Worm (Caenorhabditis elegans) whole organism, L4 larva: ENCODE data around the gene F07A11.4.

Source experiments
- F10B5.3 ChIP-seq: sonication (generic microtip); optimal IDR thresholded peaks from 2 replicates; lab custom pipeline; 2016; ENCODE audit warnings: mild to moderate bottlenecking, missing genetic modification characterization, missing compliant biosample characterization
- F37D6.2 ChIP-seq: sonication (generic microtip); optimal IDR thresholded peaks from 2 replicates; lab custom pipeline; 2016; ENCODE audit warnings: mild to moderate bottlenecking, missing genetic modification characterization, missing compliant biosample characterization
- F49E8.2 ChIP-seq: sonication (generic microtip); optimal IDR thresholded peaks from 2 replicates; lab custom pipeline; 2016; ENCODE audit warnings: missing compliant biosample characterization, mild to moderate bottlenecking, missing genetic modification characterization, borderline replicate concordance
- R02D3.7 ChIP-seq: fragments of 150-350 bp; sonication (generic microtip); optimal IDR thresholded peaks from 3 replicates; lab custom pipeline; 2014; ENCODE audit warnings: missing biosample characterization, missing genetic modification characterization
- Y105C5A.15 ChIP-seq: fragments of 200-800 bp; sonication (Bioruptor generic); IDR thresholded peaks from 2 replicates; pipeline ENCODE4 v1.3.6; 2022; ENCODE audit warnings: missing genetic modification characterization, missing compliant biosample characterization
- Y48G9A.11 ChIP-seq: fragments of 200-800 bp; sonication (Bioruptor generic); IDR thresholded peaks from 2 replicates; pipeline ENCODE4 v1.3.6; 2022; ENCODE audit warnings: missing genetic modification reagents, missing genetic modification characterization, missing compliant biosample characterization
- Y5F2A.4 ChIP-seq: fragments of 200-800 bp; sonication (Bioruptor generic); optimal IDR thresholded peaks from 2 replicates; lab custom pipeline; 2018; ENCODE audit warnings: mild to moderate bottlenecking, missing genetic modification characterization, missing compliant biosample characterization
- ZK546.5 ChIP-seq, 2 experiments: sonication (generic microtip); optimal IDR thresholded peaks; 2 replicates each; lab custom pipeline; 2017; ENCODE audit warnings: missing biosample characterization in 2 of 2, missing genetic modification characterization in 2 of 2
- aly-2 ChIP-seq: sonication (generic microtip); optimal IDR thresholded peaks from 2 replicates; lab custom pipeline; 2018; ENCODE audit warnings: missing biosample characterization, missing genetic modification characterization
- ama-1 ChIP-seq: fragments of 150-350 bp; optimal IDR thresholded peaks from 2 replicates; lab custom pipeline; 2014; ENCODE audit warnings: inconsistent platforms, mixed read lengths
- ceh-20 ChIP-seq: fragments of 200-800 bp; sonication (Bioruptor generic); IDR thresholded peaks from 2 replicates; pipeline ENCODE4 v1.3.6; 2022; ENCODE audit warnings: missing genetic modification reagents, missing genetic modification characterization, missing compliant biosample characterization
- ceh-62 ChIP-seq: sonication (generic microtip); optimal IDR thresholded peaks from 2 replicates; lab custom pipeline; 2017; ENCODE audit warnings: missing biosample characterization, missing genetic modification characterization
- ceh-82 ChIP-seq: sonication (generic microtip); optimal IDR thresholded peaks from 2 replicates; lab custom pipeline; 2017; ENCODE audit warnings: missing biosample characterization, missing genetic modification characterization
- cey-2 ChIP-seq: sonication (generic microtip); optimal IDR thresholded peaks from 3 replicates; lab custom pipeline; 2017; ENCODE audit warnings: missing genetic modification characterization, mild to moderate bottlenecking, missing compliant biosample characterization, antibody characterized with exemption, borderline replicate concordance; ENCODE audit not compliant: insufficient read depth
- daf-12 ChIP-seq: fragments of 150-350 bp; optimal IDR thresholded peaks from 2 replicates; lab custom pipeline; 2014; ENCODE audit warnings: missing biosample characterization, missing genetic modification reagents, missing genetic modification characterization
- dmd-6 ChIP-seq: fragments of 200-800 bp; sonication (Bioruptor generic); IDR thresholded peaks from 2 replicates; pipeline ENCODE4 v1.3.6; 2022; ENCODE audit warnings: missing genetic modification reagents, missing genetic modification characterization, missing compliant biosample characterization
- dmd-8 ChIP-seq: fragments of 200-800 bp; sonication (Bioruptor generic); IDR thresholded peaks from 2 replicates; pipeline ENCODE4 v1.3.6; 2022; ENCODE audit warnings: missing genetic modification characterization, missing compliant biosample characterization
- dmd-9 ChIP-seq: fragments of 200-800 bp; sonication (Bioruptor generic); IDR thresholded peaks from 2 replicates; pipeline ENCODE4 v1.3.6; 2022; ENCODE audit warnings: missing genetic modification reagents, missing genetic modification characterization, missing compliant biosample characterization
- duxl-1 ChIP-seq: sonication (generic microtip); optimal IDR thresholded peaks from 2 replicates; lab custom pipeline; 2016; ENCODE audit warnings: mild to moderate bottlenecking, missing genetic modification characterization, moderate library complexity, missing compliant biosample characterization; ENCODE audit not compliant: poor library complexity
- dve-1 ChIP-seq: sonication (generic microtip); optimal IDR thresholded peaks from 2 replicates; lab custom pipeline; 2017; ENCODE audit warnings: antibody characterized with exemption, mild to moderate bottlenecking, missing genetic modification characterization, missing compliant biosample characterization; ENCODE audit not compliant: insufficient read depth
- fkh-10 ChIP-seq: fragments of 150-350 bp; optimal IDR thresholded peaks from 2 replicates; lab custom pipeline; 2014; ENCODE audit warnings: missing biosample characterization, missing genetic modification reagents, missing genetic modification characterization
- hlh-11 ChIP-seq: fragments of 200-800 bp; sonication (Bioruptor generic); optimal IDR thresholded peaks from 2 replicates; lab custom pipeline; 2018; ENCODE audit warnings: mild to moderate bottlenecking, missing genetic modification characterization, missing compliant biosample characterization
- hlh-30 ChIP-seq: sonication (generic microtip); optimal IDR thresholded peaks from 2 replicates; lab custom pipeline; 2017; ENCODE audit warnings: antibody characterized with exemption, mild to moderate bottlenecking, missing genetic modification characterization, missing compliant biosample characterization; ENCODE audit not compliant: insufficient read depth
- jun-1 ChIP-seq: fragments of 150-350 bp; optimal IDR thresholded peaks from 2 replicates; lab custom pipeline; 2014; ENCODE audit warnings: missing biosample characterization, missing genetic modification reagents, missing genetic modification characterization
- lim-7 ChIP-seq: fragments of 200-800 bp; sonication (Bioruptor generic); IDR thresholded peaks from 2 replicates; pipeline ENCODE4 v1.3.6; 2022; ENCODE audit warnings: missing genetic modification characterization, missing compliant biosample characterization
- lin-29 ChIP-seq: fragments of 200-800 bp; sonication (Bioruptor generic); IDR thresholded peaks from 2 replicates; pipeline ENCODE4 v1.3.6; 2022; ENCODE audit warnings: missing genetic modification reagents, missing genetic modification characterization, missing compliant biosample characterization
- lin-38 ChIP-seq: fragments of 200-800 bp; sonication (Bioruptor generic); IDR thresholded peaks from 2 replicates; pipeline ENCODE4 v1.3.6; 2022; ENCODE audit warnings: missing genetic modification reagents, missing genetic modification characterization, missing compliant biosample characterization
- lin-39 ChIP-seq: fragments of 150-350 bp; optimal IDR thresholded peaks from 2 replicates; lab custom pipeline; 2014; ENCODE audit warnings: missing biosample characterization, missing genetic modification reagents, missing genetic modification characterization
- lir-3 ChIP-seq: sonication (generic microtip); optimal IDR thresholded peaks from 2 replicates; lab custom pipeline; 2016; ENCODE audit warnings: mild to moderate bottlenecking, missing genetic modification characterization, missing compliant biosample characterization
- lsy-2 ChIP-seq, 2 experiments: fragments of 150-350 bp in 1 of 2; sonication (generic microtip) in 1 of 2; optimal IDR thresholded peaks; 2 replicates each; lab custom pipeline; 2014 to 2017; ENCODE audit warnings: missing biosample characterization in 2 of 2, missing genetic modification characterization in 2 of 2
- mdl-1 ChIP-seq, 2 experiments: fragments of 150-350 bp in 1 of 2; sonication (generic microtip) in 1 of 2; optimal IDR thresholded peaks; 2 replicates each; lab custom pipeline; 2014 to 2017; ENCODE audit warnings: missing biosample characterization in 2 of 2, missing genetic modification characterization in 2 of 2
- mdt-29 ChIP-seq: fragments of 200-800 bp; sonication (Bioruptor generic); IDR thresholded peaks from 2 replicates; pipeline ENCODE4 v1.3.6; 2022; ENCODE audit warnings: missing genetic modification reagents, missing genetic modification characterization, missing compliant biosample characterization
- mep-1 ChIP-seq: fragments of 150-350 bp; sonication (generic microtip); optimal IDR thresholded peaks from 3 replicates; lab custom pipeline; 2014; ENCODE audit warnings: missing biosample characterization, missing genetic modification characterization
- mes-2 ChIP-seq: sonication (generic microtip); optimal IDR thresholded peaks from 2 replicates; lab custom pipeline; 2016; ENCODE audit warnings: missing genotype, mild to moderate bottlenecking, missing genetic modification characterization, missing compliant biosample characterization; ENCODE audit not compliant: poor library complexity, severe bottlenecking
- mxl-2 ChIP-seq: fragments of 200-800 bp; sonication (Bioruptor generic); conservative IDR thresholded peaks from 2 replicates; pipeline ENCODE4 v1.3.6; 2022; ENCODE audit warnings: missing genetic modification reagents, missing genetic modification characterization, missing compliant biosample characterization
- nhr-102 ChIP-seq: sonication (generic microtip); optimal IDR thresholded peaks from 2 replicates; lab custom pipeline; 2016; ENCODE audit warnings: mild to moderate bottlenecking, missing genetic modification characterization, moderate library complexity, missing compliant biosample characterization
- nhr-41 ChIP-seq: fragments of 200-800 bp; sonication (Bioruptor generic); IDR thresholded peaks from 2 replicates; pipeline ENCODE4 v1.3.6; 2022; ENCODE audit warnings: missing genetic modification reagents, missing genetic modification characterization, missing compliant biosample characterization
- nhr-48 ChIP-seq: sonication (generic microtip); optimal IDR thresholded peaks from 2 replicates; lab custom pipeline; 2016; ENCODE audit warnings: mild to moderate bottlenecking, missing genetic modification characterization, missing compliant biosample characterization
- pqm-1 ChIP-seq: sonication (generic microtip); optimal IDR thresholded peaks from 2 replicates; lab custom pipeline; 2017; ENCODE audit warnings: missing biosample characterization, missing genetic modification characterization
- rbr-2 ChIP-seq: sonication (generic microtip); optimal IDR thresholded peaks from 2 replicates; lab custom pipeline; 2016; ENCODE audit warnings: missing genotype, missing genetic modification characterization, missing compliant biosample characterization
- saeg-2 ChIP-seq: fragments of 200-800 bp; sonication (Bioruptor generic); IDR thresholded peaks from 2 replicates; pipeline ENCODE4 v1.3.6; 2022; ENCODE audit warnings: missing genetic modification reagents, missing genetic modification characterization, missing compliant biosample characterization
- set-16 ChIP-seq: fragments of 200-800 bp; sonication (Bioruptor generic); IDR thresholded peaks from 2 replicates; pipeline ENCODE4 v1.3.6; 2022; ENCODE audit warnings: missing genetic modification reagents, missing genetic modification characterization, missing compliant biosample characterization
- snpc-1.2 ChIP-seq: fragments of 200-800 bp; sonication (Bioruptor generic); IDR thresholded peaks from 2 replicates; pipeline ENCODE4 v1.3.6; 2022; ENCODE audit warnings: missing genetic modification reagents, missing genetic modification characterization, missing compliant biosample characterization
- spr-1 ChIP-seq: sonication (generic microtip); optimal IDR thresholded peaks from 2 replicates; lab custom pipeline; 2016; ENCODE audit warnings: mild to moderate bottlenecking, missing genetic modification characterization, missing compliant biosample characterization
- tra-1 ChIP-seq: fragments of 200-800 bp; sonication (Bioruptor generic); IDR thresholded peaks from 2 replicates; pipeline ENCODE4 v1.3.6; 2022; ENCODE audit warnings: missing genetic modification reagents, missing genetic modification characterization, missing compliant biosample characterization
- unc-39 ChIP-seq: sonication (generic microtip); optimal IDR thresholded peaks from 2 replicates; lab custom pipeline; 2017; ENCODE audit warnings: missing biosample characterization, missing genetic modification characterization
- vab-7 ChIP-seq: fragments of 200-800 bp; sonication (Bioruptor generic); IDR thresholded peaks from 2 replicates; pipeline ENCODE4 v1.3.6; 2022; ENCODE audit warnings: missing genetic modification reagents, missing genetic modification characterization, missing compliant biosample characterization
- zag-1 ChIP-seq: fragments of 150-350 bp; optimal IDR thresholded peaks from 2 replicates; lab custom pipeline; 2014; ENCODE audit warnings: missing biosample characterization, missing genetic modification characterization
- zip-2 ChIP-seq: fragments of 150-350 bp; optimal IDR thresholded peaks from 2 replicates; lab custom pipeline; 2014; ENCODE audit warnings: missing biosample characterization, missing genetic modification characterization
- ztf-11 ChIP-seq: fragments of 150-350 bp; optimal IDR thresholded peaks from 2 replicates; lab custom pipeline; 2014; ENCODE audit warnings: missing biosample characterization, missing genetic modification characterization

F07A11.4 gene

DNA sequence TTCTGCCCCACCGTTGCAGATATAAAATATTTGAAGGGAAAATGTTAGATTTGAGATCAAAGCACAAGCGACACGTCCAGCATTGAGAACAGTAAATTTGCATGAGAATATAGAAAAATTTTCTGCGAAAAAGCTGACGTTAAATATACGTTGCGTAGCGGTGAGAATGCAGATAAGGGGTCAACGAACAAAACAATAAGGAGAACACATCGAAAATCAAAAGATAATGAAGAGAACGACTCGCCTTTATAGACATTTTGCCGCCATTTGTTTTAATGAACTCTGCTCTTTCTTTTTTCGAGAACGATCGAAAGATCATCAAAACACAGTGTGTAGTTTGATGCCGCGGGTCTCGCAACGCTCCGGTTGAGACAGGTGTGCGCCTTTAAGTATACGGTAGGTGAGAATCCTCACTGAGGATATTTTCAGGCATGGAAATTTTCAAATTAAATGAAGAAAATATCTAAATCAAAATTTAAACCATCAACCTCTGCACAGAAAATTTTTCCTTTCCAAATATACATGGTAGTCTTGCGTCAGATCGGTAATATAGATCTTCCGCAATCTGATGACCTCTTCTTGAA, 4.6 kb upstream of the F07A11.4 start:
- TF ChIP-seq Y105C5A.15 (GFP tag; lab: Robert Waterston, UW) (no peak), F49E8.2 (tag; lab: Kevin White, UChicago) (peak; percentile 71), tra-1 (GFP tag; lab: Robert Waterston, UW) (no peak), spr-1 (tag; lab: Kevin White, UChicago) (no peak), cey-2 (tag; lab: Kevin White, UChicago) (no peak), fkh-10 (GFP tag; lab: Kevin White, UChicago) (no peak), mes-2 (tag; lab: Kevin White, UChicago) (no peak), dmd-8 (GFP tag; lab: Robert Waterston, UW) (no peak), vab-7 (GFP tag; lab: Robert Waterston, UW) (no peak), zag-1 (no peak), ama-1 (lab: Kevin White, UChicago) (no peak), set-16 (GFP tag; lab: Robert Waterston, UW) (no peak), mep-1 (tag; lab: Kevin White, UChicago) (no peak), zip-2 (no peak), lin-29 (GFP tag; lab: Robert Waterston, UW) (no peak), aly-2 (tag; lab: Kevin White, UChicago) (no peak), lsy-2 (tag; optimal IDR thresholded peaks at IDR 0.05; lab: Kevin White, UChicago) (peak in 1 of 2 experiments; percentile 36), nhr-48 (tag; lab: Kevin White, UChicago) (peak; percentile 41), lin-39 (tag; lab: Kevin White, UChicago) (no peak), pqm-1 (tag; lab: Kevin White, UChicago) (peak; percentile 4), mdt-29 (GFP tag; lab: Robert Waterston, UW) (0 out of 2 replicates have a peak, but pooled peaks have one; percentile 23), hlh-30 (tag; lab: Kevin White, UChicago) (no peak), mdl-1 (tag; optimal IDR thresholded peaks at IDR 0.05; lab: Kevin White, UChicago) (no peak), ceh-20 (GFP tag; lab: Robert Waterston, UW) (no peak), unc-39 (tag; lab: Kevin White, UChicago) (no peak), jun-1 (tag; lab: Kevin White, UChicago) (no peak), Y48G9A.11 (GFP tag; lab: Robert Waterston, UW) (0 out of 2 replicates have a peak, but pooled peaks have one; percentile 22), dve-1 (tag; lab: Kevin White, UChicago) (peak; percentile 4), duxl-1 (no peak), dmd-9 (GFP tag; lab: Robert Waterston, UW) (no peak), dmd-6 (GFP tag; lab: Robert Waterston, UW) (peak; percentile 45; the same call in 1 of the 2 replicates), lin-38 (peak; percentile 63), ceh-62 (tag; lab: Kevin White, UChicago) (no peak), Y5F2A.4 (no peak), F37D6.2 (tag; lab: Kevin White, UChicago) (no peak), hlh-11 (tag; lab: Kevin White, UChicago) (peak; percentile 29), snpc-1.2 (GFP tag; lab: Robert Waterston, UW) (0 out of 2 replicates have a peak, but pooled peaks have one; percentile 23), F10B5.3 (no peak), lim-7 (GFP tag; lab: Robert Waterston, UW) (no peak), ztf-11 (tag; lab: Kevin White, UChicago) (no peak), R02D3.7 (tag; lab: Kevin White, UChicago) (no peak), lir-3 (tag; lab: Kevin White, UChicago) (no peak), nhr-102 (tag; lab: Kevin White, UChicago) (no peak), daf-12 (no peak), nhr-41 (GFP tag; lab: Robert Waterston, UW) (no peak), saeg-2 (GFP tag; lab: Robert Waterston, UW) (no peak), ceh-82 (tag; lab: Kevin White, UChicago) (no peak), rbr-2 (no peak), mxl-2 (GFP tag; lab: Robert Waterston, UW) (no peak), ZK546.5 (tag; optimal IDR thresholded peaks at IDR 0.05; lab: Kevin White, UChicago) (no peak)
